Worm (Caenorhabditis elegans) whole organism, young adult: ENCODE results near the gene hpo-28.

Source experiments
- B0261.1 ChIP-seq: sonication (generic microtip); optimal IDR thresholded peaks from 2 replicates; lab custom pipeline; 2016; ENCODE audit warnings: mild to moderate bottlenecking, missing genetic modification characterization, moderate library complexity, missing compliant biosample characterization
- B0336.3 ChIP-seq: fragments of 200-800 bp; sonication (Bioruptor generic); IDR thresholded peaks from 2 replicates; pipeline ENCODE4 v1.3.6; 2022; ENCODE audit warnings: missing genetic modification characterization, missing compliant biosample characterization
- F22D6.2 ChIP-seq: sonication (generic microtip); optimal IDR thresholded peaks from 2 replicates; lab custom pipeline; 2016; ENCODE audit warnings: mild to moderate bottlenecking, missing genetic modification characterization, missing compliant biosample characterization
- F23B12.7 ChIP-seq: sonication (generic microtip); optimal IDR thresholded peaks from 2 replicates; lab custom pipeline; 2017; ENCODE audit warnings: missing genetic modification characterization, mild to moderate bottlenecking, missing compliant biosample characterization, antibody characterized with exemption, moderate library complexity; ENCODE audit not compliant: insufficient read depth
- F33H1.4 ChIP-seq: fragments of 200-800 bp; sonication (Bioruptor generic); IDR thresholded peaks from 2 replicates; pipeline ENCODE4 v1.3.6; 2022; ENCODE audit warnings: missing genetic modification reagents, missing genetic modification characterization, missing compliant biosample characterization
- F39B2.1 ChIP-seq: fragments of 200-800 bp; sonication (Bioruptor generic); IDR thresholded peaks from 2 replicates; pipeline ENCODE4 v1.3.6; 2022; ENCODE audit warnings: missing genetic modification reagents, missing genetic modification characterization, missing compliant biosample characterization
- F49E8.2 ChIP-seq: sonication (generic microtip); optimal IDR thresholded peaks from 3 replicates; lab custom pipeline; 2017; ENCODE audit warnings: missing genetic modification characterization, mild to moderate bottlenecking, missing compliant biosample characterization, antibody characterized with exemption, moderate library complexity; ENCODE audit not compliant: insufficient read depth
- F52B5.7 ChIP-seq: sonication (generic microtip); optimal IDR thresholded peaks from 2 replicates; lab custom pipeline; 2016; ENCODE audit warnings: mild to moderate bottlenecking, missing genetic modification characterization, missing compliant biosample characterization
- T26A5.8 ChIP-seq: sonication (generic microtip); optimal IDR thresholded peaks from 2 replicates; lab custom pipeline; 2016; ENCODE audit warnings: missing genetic modification characterization, missing compliant biosample characterization
- Y53F4B.3 ChIP-seq: fragments of 200-800 bp; sonication (Bioruptor generic); IDR thresholded peaks from 2 replicates; pipeline ENCODE4 v1.3.6; 2022; ENCODE audit warnings: missing genetic modification reagents, missing genetic modification characterization, missing compliant biosample characterization
- Y53G8AR.9 ChIP-seq: fragments of 200-800 bp; sonication (Bioruptor generic); conservative IDR thresholded peaks from 2 replicates; pipeline ENCODE4 v1.3.6; 2022; ENCODE audit warnings: missing genetic modification reagents, missing genetic modification characterization, missing compliant biosample characterization
- Y67H2A.10 ChIP-seq: fragments of 200-800 bp; sonication (Bioruptor generic); conservative IDR thresholded peaks from 2 replicates; pipeline ENCODE4 v1.3.6; 2022; ENCODE audit warnings: missing genetic modification reagents, missing genetic modification characterization, missing compliant biosample characterization
- Y95B8A.8 ChIP-seq: fragments of 200-800 bp; sonication (Bioruptor generic); IDR thresholded peaks from 2 replicates; pipeline ENCODE4 v1.3.6; 2022; ENCODE audit warnings: missing genetic modification reagents, missing genetic modification characterization, missing compliant biosample characterization
- attf-6 ChIP-seq: fragments of 200-800 bp; sonication (Bioruptor generic); IDR thresholded peaks from 2 replicates; pipeline ENCODE4 v1.3.6; 2022; ENCODE audit warnings: missing genetic modification reagents, missing genetic modification characterization, missing compliant biosample characterization
- bed-1 ChIP-seq: fragments of 200-800 bp; sonication (Bioruptor generic); IDR thresholded peaks from 2 replicates; pipeline ENCODE4 v1.3.6; 2022; ENCODE audit warnings: missing genetic modification reagents, missing genetic modification characterization, missing compliant biosample characterization
- ccch-3 ChIP-seq: fragments of 200-800 bp; sonication (Bioruptor generic); optimal IDR thresholded peaks from 2 replicates; lab custom pipeline; 2018; ENCODE audit warnings: mild to moderate bottlenecking, missing genetic modification characterization, missing compliant biosample characterization
- cebp-2 ChIP-seq: fragments of 200-800 bp; sonication (Bioruptor generic); IDR thresholded peaks from 2 replicates; pipeline ENCODE4 v1.3.6; 2022; ENCODE audit warnings: missing genetic modification characterization, missing compliant biosample characterization
- ceh-79 ChIP-seq: sonication (generic microtip); optimal IDR thresholded peaks from 2 replicates; lab custom pipeline; 2017; ENCODE audit warnings: mild to moderate bottlenecking, missing genetic modification characterization, missing compliant biosample characterization
- dpl-1 ChIP-seq: fragments of 150-350 bp; optimal IDR thresholded peaks from 2 replicates; lab custom pipeline; 2014; ENCODE audit warnings: missing biosample characterization, missing genetic modification reagents, missing genetic modification characterization
- ekl-4 ChIP-seq: fragments of 200-800 bp; sonication (Bioruptor generic); IDR thresholded peaks from 2 replicates; pipeline ENCODE4 v1.3.6; 2022; ENCODE audit warnings: missing genetic modification reagents, missing genetic modification characterization, missing compliant biosample characterization
- ets-4 ChIP-seq: fragments of 200-800 bp; sonication (Bioruptor generic); optimal IDR thresholded peaks from 2 replicates; lab custom pipeline; 2018; ENCODE audit warnings: mild to moderate bottlenecking, missing genetic modification characterization, missing compliant biosample characterization
- hmg-1.2 ChIP-seq: fragments of 200-800 bp; sonication (Bioruptor generic); IDR thresholded peaks from 2 replicates; pipeline ENCODE4 v1.3.6; 2022; ENCODE audit warnings: missing genetic modification reagents, missing genetic modification characterization, missing compliant biosample characterization
- hrde-1 ChIP-seq: sonication (generic microtip); optimal IDR thresholded peaks from 2 replicates; lab custom pipeline; 2016; ENCODE audit warnings: missing genetic modification characterization, mild to moderate bottlenecking, missing compliant biosample characterization, moderate library complexity, missing genotype, missing genetic modification reagents, borderline replicate concordance
- lag-1 ChIP-seq: fragments of 200-800 bp; sonication (Bioruptor generic); IDR thresholded peaks from 2 replicates; pipeline ENCODE4 v1.3.6; 2022; ENCODE audit warnings: missing genetic modification reagents, missing genetic modification characterization, missing compliant biosample characterization
- let-526 ChIP-seq: fragments of 200-800 bp; sonication (Bioruptor generic); IDR thresholded peaks from 2 replicates; pipeline ENCODE4 v1.3.6; 2022; ENCODE audit warnings: missing genetic modification reagents, missing genetic modification characterization, missing compliant biosample characterization
- lin-35 ChIP-seq, 3 experiments: fragments of 150-350 bp in 2 of 3; sonication (generic microtip) in 1 of 3; optimal IDR thresholded peaks; 2 replicates each; lab custom pipeline; 2014 to 2018; ENCODE audit warnings: missing biosample characterization in 3 of 3, missing genetic modification characterization in 3 of 3, missing genetic modification reagents in 3 of 3
- lin-54 ChIP-seq: fragments of 200-800 bp; sonication (Bioruptor generic); optimal IDR thresholded peaks from 2 replicates; lab custom pipeline; 2018; ENCODE audit warnings: mild to moderate bottlenecking, missing genetic modification characterization, missing compliant biosample characterization
- lir-1 ChIP-seq: fragments of 200-800 bp; sonication (Bioruptor generic); conservative IDR thresholded peaks from 2 replicates; pipeline ENCODE4 v1.3.6; 2022; ENCODE audit warnings: missing genetic modification reagents, missing genetic modification characterization, missing compliant biosample characterization
- lsl-1 ChIP-seq: fragments of 200-800 bp; sonication (Bioruptor generic); optimal IDR thresholded peaks from 2 replicates; lab custom pipeline; 2018; ENCODE audit warnings: mild to moderate bottlenecking, missing genetic modification characterization, moderate library complexity, missing compliant biosample characterization
- lsy-27 ChIP-seq: sonication (generic microtip); optimal IDR thresholded peaks from 2 replicates; lab custom pipeline; 2017; ENCODE audit warnings: missing genetic modification characterization, mild to moderate bottlenecking, missing compliant biosample characterization, antibody characterized with exemption, missing genotype, borderline replicate concordance; ENCODE audit not compliant: insufficient read depth
- madf-10 ChIP-seq: sonication (generic microtip); optimal IDR thresholded peaks from 2 replicates; lab custom pipeline; 2016; ENCODE audit warnings: mild to moderate bottlenecking, missing genetic modification characterization, missing compliant biosample characterization
- madf-3 ChIP-seq: fragments of 200-800 bp; sonication (Bioruptor generic); IDR thresholded peaks from 2 replicates; pipeline ENCODE4 v1.3.6; 2022; ENCODE audit warnings: missing genetic modification reagents, missing genetic modification characterization, missing compliant biosample characterization
- madf-6 ChIP-seq: fragments of 200-800 bp; sonication (Bioruptor generic); IDR thresholded peaks from 2 replicates; pipeline ENCODE4 v1.3.6; 2022; ENCODE audit warnings: missing genetic modification reagents, missing genetic modification characterization, missing compliant biosample characterization
- mxl-1 ChIP-seq: sonication (generic microtip); optimal IDR thresholded peaks from 2 replicates; lab custom pipeline; 2016; ENCODE audit warnings: missing genetic modification characterization, missing compliant biosample characterization
- nfya-1 ChIP-seq: sonication (generic microtip); optimal IDR thresholded peaks from 2 replicates; lab custom pipeline; 2017; ENCODE audit warnings: antibody characterized with exemption, missing compliant biosample characterization, missing genetic modification characterization, borderline replicate concordance; ENCODE audit not compliant: insufficient read depth
- nhr-27 ChIP-seq: fragments of 200-800 bp; sonication (Bioruptor generic); optimal IDR thresholded peaks from 2 replicates; lab custom pipeline; 2018; ENCODE audit warnings: mild to moderate bottlenecking, missing genetic modification characterization, moderate library complexity, missing compliant biosample characterization
- pha-4 ChIP-seq: fragments of 150-350 bp; sonication (generic microtip); optimal IDR thresholded peaks from 2 replicates; lab custom pipeline; 2014; ENCODE audit warnings: missing biosample characterization, missing genetic modification reagents, missing genetic modification characterization
- sea-2 ChIP-seq: fragments of 200-800 bp; sonication (Bioruptor generic); IDR thresholded peaks from 2 replicates; pipeline ENCODE4 v1.3.6; 2022; ENCODE audit warnings: missing genetic modification characterization, missing compliant biosample characterization
- sptf-2 ChIP-seq: fragments of 200-800 bp; sonication (Bioruptor generic); optimal IDR thresholded peaks from 2 replicates; lab custom pipeline; 2018; ENCODE audit warnings: mild to moderate bottlenecking, missing genetic modification characterization, missing compliant biosample characterization
- xnd-1 ChIP-seq: sonication (generic microtip); optimal IDR thresholded peaks from 2 replicates; lab custom pipeline; 2016; ENCODE audit warnings: missing genotype, missing genetic modification reagents, missing genetic modification characterization, missing compliant biosample characterization
- zfh-2 ChIP-seq: fragments of 200-800 bp; sonication (Bioruptor generic); conservative IDR thresholded peaks from 2 replicates; pipeline ENCODE4 v1.3.6; 2022; ENCODE audit warnings: missing genetic modification reagents, missing genetic modification characterization, missing compliant biosample characterization
- zim-3 ChIP-seq: sonication (generic microtip); optimal IDR thresholded peaks from 2 replicates; lab custom pipeline; 2017; ENCODE audit warnings: mild to moderate bottlenecking, missing genetic modification characterization, moderate library complexity, missing compliant biosample characterization
- ztf-25 ChIP-seq: fragments of 200-800 bp; sonication (Bioruptor generic); IDR thresholded peaks from 2 replicates; pipeline ENCODE4 v1.3.6; 2022; ENCODE audit warnings: missing genetic modification reagents, missing genetic modification characterization, missing compliant biosample characterization
- ztf-3 ChIP-seq: fragments of 200-800 bp; sonication (Bioruptor generic); optimal IDR thresholded peaks from 2 replicates; lab custom pipeline; 2018; ENCODE audit warnings: mild to moderate bottlenecking, missing genetic modification characterization, missing compliant biosample characterization
- ztf-6 ChIP-seq: fragments of 200-800 bp; sonication (Bioruptor generic); IDR thresholded peaks from 2 replicates; pipeline ENCODE4 v1.3.6; 2022; ENCODE audit warnings: missing genetic modification reagents, missing genetic modification characterization, missing compliant biosample characterization

hpo-28 gene

ce11 chrIII:5730041-5730440, 20.9 kb upstream of the hpo-28 start:
- TF ChIP-seq let-526 (GFP tag; lab: Robert Waterston, UW) = no peak
- no peak for TF ChIP-seq ztf-25 (GFP tag; lab: Robert Waterston, UW)
- no peak for TF ChIP-seq Y53F4B.3 (GFP tag; lab: Robert Waterston, UW)
- TF ChIP-seq Y95B8A.8 (GFP tag; lab: Robert Waterston, UW) = 0 out of 2 replicates have a peak, but pooled peaks have one; percentile 20
- no peak for TF ChIP-seq madf-3 (GFP tag; lab: Robert Waterston, UW)
- TF ChIP-seq hrde-1 (tag; lab: Kevin White, UChicago) = peak; percentile 21
- no peak for TF ChIP-seq ztf-6 (GFP tag; lab: Robert Waterston, UW)
- TF ChIP-seq sptf-2 (GFP tag; lab: Kevin White, UChicago) = no peak
- TF ChIP-seq sea-2 (GFP tag; lab: Robert Waterston, UW) = no peak
- TF ChIP-seq lag-1 (GFP tag; lab: Robert Waterston, UW) = no peak
- no peak for TF ChIP-seq cebp-2
- no peak for TF ChIP-seq nhr-27 (tag; lab: Kevin White, UChicago)
- no peak for TF ChIP-seq zim-3 (tag; lab: Kevin White, UChicago)
- TF ChIP-seq lin-35 (GFP tag; optimal IDR thresholded peaks at IDR 0.05; lab: Kevin White, UChicago) = no peak
- no peak for TF ChIP-seq nfya-1
- no peak for TF ChIP-seq attf-6 (GFP tag; lab: Robert Waterston, UW)
- TF ChIP-seq lsy-27 (tag; lab: Kevin White, UChicago) = no peak
- no peak for TF ChIP-seq F39B2.1 (GFP tag; lab: Robert Waterston, UW)
- TF ChIP-seq F49E8.2 (tag; lab: Kevin White, UChicago) = no peak
- TF ChIP-seq ccch-3 (GFP tag; lab: Kevin White, UChicago) = no peak
- no peak for TF ChIP-seq F52B5.7 (tag; lab: Kevin White, UChicago)
- no peak for TF ChIP-seq Y67H2A.10
- TF ChIP-seq T26A5.8 (tag; lab: Kevin White, UChicago) = no peak
- TF ChIP-seq F33H1.4 = 0 out of 2 replicates have a peak, but pooled peaks have one; percentile 15
- no peak for TF ChIP-seq B0261.1 (tag; lab: Kevin White, UChicago)
- TF ChIP-seq madf-6 = peak; percentile 61
- no peak for TF ChIP-seq ets-4 (GFP tag; lab: Kevin White, UChicago)
- TF ChIP-seq lsl-1 (GFP tag; lab: Kevin White, UChicago) = peak; percentile 21
- no peak for TF ChIP-seq mxl-1 (tag; lab: Kevin White, UChicago)
- TF ChIP-seq F23B12.7 = no peak
- TF ChIP-seq ekl-4 (GFP tag; lab: Robert Waterston, UW) = 0 out of 2 replicates have a peak, but pooled peaks have one; percentile 54
- TF ChIP-seq zfh-2 (GFP tag; lab: Robert Waterston, UW) = no peak
- no peak for TF ChIP-seq F22D6.2 (tag; lab: Kevin White, UChicago)

ce11 chrIII:5729367-5729766, 20.2 kb upstream of the hpo-28 start:
- TF ChIP-seq madf-10 (no peak), hmg-1.2 (GFP tag; lab: Robert Waterston, UW) (0 out of 2 replicates have a peak, but pooled peaks have one; percentile 9), ztf-6 (GFP tag; lab: Robert Waterston, UW) (no peak)

ce11 chrIII:5727827-5728226, 18.7 kb upstream of the hpo-28 start, which contains the start of gene egg-1:
Gene egg-1 (plus strand): TSS chrIII:5728180.
- TF ChIP-seq mxl-1 (tag; lab: Kevin White, UChicago) (no peak), madf-6 (peak; percentile 99), lir-1 (GFP tag; lab: Robert Waterston, UW) (peak; percentile 52; the same call in 1 of the 2 replicates), xnd-1 (tag; lab: Kevin White, UChicago) (peak; percentile 98), ztf-3 (no peak), pha-4 (no peak), B0336.3 (GFP tag; lab: Robert Waterston, UW) (peak; percentile 78), lin-35 (GFP tag; optimal IDR thresholded peaks at IDR 0.05; lab: Kevin White, UChicago) (peak in 2 of 3 experiments; percentile 51 to 62), madf-3 (GFP tag; lab: Robert Waterston, UW) (peak; percentile 83), Y53G8AR.9 (GFP tag; lab: Robert Waterston, UW) (peak; percentile 44; the same call in 1 of the 2 replicates), lin-54 (GFP tag; lab: Kevin White, UChicago) (peak; percentile 95), dpl-1 (peak; percentile 95), bed-1 (no peak), nfya-1 (no peak), ekl-4 (GFP tag; lab: Robert Waterston, UW) (0 out of 2 replicates have a peak, but pooled peaks have one; percentile 59), ceh-79 (tag; lab: Kevin White, UChicago) (no peak)
